Worm (Caenorhabditis elegans) whole organism, late embryonic: Measurements from ENCODE around the gene far-4.

Source experiments
- K02D7.2 ChIP-seq: sonication (generic microtip); optimal IDR thresholded peaks from 2 replicates; lab custom pipeline; 2017; ENCODE audit warnings: mild to moderate bottlenecking, missing genetic modification characterization, missing compliant biosample characterization
- K09A11.1 ChIP-seq: sonication (generic microtip); optimal IDR thresholded peaks from 2 replicates; lab custom pipeline; 2017; ENCODE audit warnings: antibody characterized with exemption, mild to moderate bottlenecking, missing genetic modification characterization, missing compliant biosample characterization; ENCODE audit not compliant: insufficient read depth
- ahr-1 ChIP-seq: sonication (generic microtip); optimal IDR thresholded peaks from 2 replicates; lab custom pipeline; 2016; ENCODE audit warnings: missing genetic modification characterization, missing compliant biosample characterization
- ceh-30 ChIP-seq: fragments of 150-350 bp; optimal IDR thresholded peaks from 2 replicates; lab custom pipeline; 2014; ENCODE audit warnings: missing biosample characterization, missing genetic modification characterization
- ceh-6 ChIP-seq: fragments of 200-800 bp; sonication (Bioruptor generic); optimal IDR thresholded peaks from 2 replicates; lab custom pipeline; 2018; ENCODE audit warnings: mild to moderate bottlenecking, missing genetic modification characterization, missing compliant biosample characterization
- dve-1 ChIP-seq: sonication (generic microtip); optimal IDR thresholded peaks from 2 replicates; lab custom pipeline; 2017; ENCODE audit warnings: antibody characterized with exemption, mild to moderate bottlenecking, missing genetic modification characterization, missing compliant biosample characterization
- elt-2 ChIP-seq: sonication (generic microtip); optimal IDR thresholded peaks from 2 replicates; lab custom pipeline; 2016; ENCODE audit warnings: missing genetic modification reagents, missing genetic modification characterization, missing compliant biosample characterization
- fkh-10 ChIP-seq: fragments of 150-350 bp; optimal IDR thresholded peaks from 2 replicates; lab custom pipeline; 2014; ENCODE audit warnings: missing biosample characterization, missing genetic modification reagents, missing genetic modification characterization
- hlh-13 ChIP-seq: fragments of 200-800 bp; sonication (Bioruptor generic); optimal IDR thresholded peaks from 2 replicates; lab custom pipeline; 2018; ENCODE audit warnings: mild to moderate bottlenecking, missing genetic modification characterization, missing compliant biosample characterization
- pag-3 ChIP-seq: sonication (generic microtip); optimal IDR thresholded peaks from 2 replicates; lab custom pipeline; 2016; ENCODE audit warnings: missing compliant biosample characterization, missing genetic modification characterization, borderline replicate concordance
- pha-2 ChIP-seq: sonication (generic microtip); optimal IDR thresholded peaks from 2 replicates; lab custom pipeline; 2017; ENCODE audit warnings: mild to moderate bottlenecking, missing genetic modification characterization, missing compliant biosample characterization
- pha-4 ChIP-seq: fragments of 150-350 bp; optimal IDR thresholded peaks from 2 replicates; lab custom pipeline; 2018; ENCODE audit warnings: missing biosample characterization, missing genetic modification reagents, missing genetic modification characterization
- rnt-1 ChIP-seq: sonication (generic microtip); optimal IDR thresholded peaks from 2 replicates; lab custom pipeline; 2016; ENCODE audit warnings: missing genetic modification characterization, missing compliant biosample characterization
- sdc-2 ChIP-seq: sonication (generic microtip); optimal IDR thresholded peaks from 2 replicates; lab custom pipeline; 2016; ENCODE audit warnings: missing genotype, missing genetic modification characterization, missing compliant biosample characterization
- tbx-2 ChIP-seq: sonication (generic microtip); optimal IDR thresholded peaks from 2 replicates; lab custom pipeline; 2016; ENCODE audit warnings: missing genetic modification characterization, missing compliant biosample characterization
- ttx-3 ChIP-seq: sonication (generic microtip); optimal IDR thresholded peaks from 2 replicates; lab custom pipeline; 2016; ENCODE audit warnings: missing genetic modification reagents, missing genetic modification characterization, missing compliant biosample characterization
- unc-55 ChIP-seq: sonication (generic microtip); optimal IDR thresholded peaks from 2 replicates; lab custom pipeline; 2017; ENCODE audit warnings: missing biosample characterization, missing genetic modification reagents, missing genetic modification characterization

The far-4 gene

ce11 chrV:12950812-12951528 lies 48.5 kb downstream of the far-4 start, which contains the start of the genes T16G1.9 and T16G1.18 (continued):
- no peak for TF ChIP-seq K09A11.1 (tag; lab: Kevin White, UChicago)

ce11 chrV:12949607-12950006 lies 49.9 kb downstream of the far-4 start, which contains the start of gene T16G1.13:
TSS of gene T16G1.13 (plus strand) at chrV:12949907.
- no peak for TF ChIP-seq K02D7.2 (tag; lab: Kevin White, UChicago)
- TF ChIP-seq unc-55: no peak
- no peak for TF ChIP-seq ceh-6 (GFP tag; lab: Kevin White, UChicago)
- no peak for TF ChIP-seq dve-1 (tag; lab: Kevin White, UChicago)
- no peak for TF ChIP-seq hlh-13 (GFP tag; lab: Kevin White, UChicago)
- no peak for TF ChIP-seq elt-2 (tag; lab: Kevin White, UChicago)
- TF ChIP-seq ttx-3 (tag; lab: Kevin White, UChicago): no peak
- TF ChIP-seq pha-4 (tag; lab: Kevin White, UChicago): no peak
- TF ChIP-seq ahr-1 (tag; lab: Kevin White, UChicago): no peak
- TF ChIP-seq fkh-10: no peak
- TF ChIP-seq ceh-30 (tag; lab: Kevin White, UChicago): no peak
- no peak for TF ChIP-seq tbx-2
- no peak for TF ChIP-seq pag-3
- no peak for TF ChIP-seq rnt-1 (tag; lab: Kevin White, UChicago)
- TF ChIP-seq K09A11.1 (tag; lab: Kevin White, UChicago): no peak
- no peak for TF ChIP-seq sdc-2 (tag; lab: Kevin White, UChicago)
- no peak for TF ChIP-seq pha-2 (tag; lab: Kevin White, UChicago)
- TF ChIP-seq, all 69 proteins: peak for 0
